Worm (Caenorhabditis elegans): ENCODE measurements around the gene F54D5.17.

The F54D5.17 gene

DNA sequence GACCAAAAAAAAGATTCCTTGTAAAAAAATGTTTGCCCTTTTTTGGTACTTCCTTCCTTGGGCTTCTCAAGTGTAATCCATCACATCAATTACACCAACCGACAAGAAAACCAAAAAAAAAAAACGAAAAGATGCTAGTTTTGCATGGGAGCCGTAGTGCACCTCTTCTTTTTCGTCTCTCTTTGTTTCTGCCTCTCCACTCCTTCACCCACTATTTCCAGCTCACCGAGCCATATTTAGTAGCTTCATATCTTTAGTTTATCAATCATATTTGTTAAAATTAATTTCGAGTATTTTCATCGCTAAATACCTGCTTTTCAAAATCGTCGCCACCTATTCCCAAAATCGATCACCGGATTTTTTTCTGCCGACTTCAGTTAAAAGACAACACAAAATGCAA is 44.3 kb downstream of the F54D5.17 start, which contains the start of gene F07A11.4:
Gene F07A11.4, plus strand, starts transcription at position 301 of the 400 bp plus-strand sequence.
- TF ChIP-seq spr-1 (tag; optimal IDR thresholded peaks at IDR 0.05) (no peak), madf-5 (GFP tag; IDR thresholded peaks at IDR 0.05) (no peak), snpc-1.2 (GFP tag; IDR thresholded peaks at IDR 0.05) (no peak)

DNA sequence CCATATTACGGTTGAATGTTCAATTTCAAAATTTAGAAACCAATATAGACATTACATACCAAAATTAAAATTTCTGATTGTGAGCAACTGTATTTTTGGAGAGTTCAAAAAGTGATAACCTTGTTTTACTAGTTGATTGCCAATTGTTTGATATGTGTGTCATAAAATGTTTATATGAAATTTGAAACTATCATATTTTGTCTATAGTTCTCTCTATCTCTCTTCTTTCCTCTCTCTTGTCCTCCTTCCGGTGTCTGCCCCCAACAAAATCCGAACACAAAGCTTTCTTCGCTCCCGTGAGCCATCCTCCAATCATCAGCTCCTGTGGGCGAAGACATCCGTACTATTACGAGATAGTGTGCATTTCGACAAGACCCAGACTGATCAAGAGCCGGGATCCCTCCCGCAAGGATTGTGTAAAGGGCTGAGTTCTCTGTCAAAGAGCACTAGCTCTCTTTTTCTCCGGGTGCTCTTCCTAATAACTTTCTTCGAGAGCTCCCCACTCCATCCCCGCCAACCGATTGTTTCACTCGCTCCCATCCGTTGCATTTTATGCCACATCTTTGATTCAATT is 46.0 kb downstream of the F54D5.17 start:
- TF ChIP-seq unc-62 (GFP tag; optimal IDR thresholded peaks at IDR 0.05 in 1 of 2) = peak in 1 of 2 experiments; percentile 57
- TF ChIP-seq unc-62 (tag; optimal IDR thresholded peaks at IDR 0.05) = no peak
- TF ChIP-seq nhr-28 (tag; optimal IDR thresholded peaks at IDR 0.05) = no peak
- TF ChIP-seq set-16 (GFP tag; IDR thresholded peaks at IDR 0.05) = 0 out of 2 replicates have a peak, but pooled peaks have one; percentile 22
- peak; percentile 34 for TF ChIP-seq hlh-11 (tag; optimal IDR thresholded peaks at IDR 0.05)
- TF ChIP-seq dve-1 (tag; optimal IDR thresholded peaks at IDR 0.05; ENCODE audit: insufficient read depth) = no peak
- TF ChIP-seq daf-16 (GFP tag; optimal IDR thresholded peaks at IDR 0.05) = no peak
- no peak for TF ChIP-seq daf-16 (tag; optimal IDR thresholded peaks at IDR 0.05)
- no peak for TF ChIP-seq T26A8.4 (GFP tag; IDR thresholded peaks at IDR 0.05)
- TF ChIP-seq nhr-111 (GFP tag; optimal IDR thresholded peaks at IDR 0.05) = no peak
- TF ChIP-seq ztf-7 (tag; optimal IDR thresholded peaks at IDR 0.05) = no peak

DNA sequence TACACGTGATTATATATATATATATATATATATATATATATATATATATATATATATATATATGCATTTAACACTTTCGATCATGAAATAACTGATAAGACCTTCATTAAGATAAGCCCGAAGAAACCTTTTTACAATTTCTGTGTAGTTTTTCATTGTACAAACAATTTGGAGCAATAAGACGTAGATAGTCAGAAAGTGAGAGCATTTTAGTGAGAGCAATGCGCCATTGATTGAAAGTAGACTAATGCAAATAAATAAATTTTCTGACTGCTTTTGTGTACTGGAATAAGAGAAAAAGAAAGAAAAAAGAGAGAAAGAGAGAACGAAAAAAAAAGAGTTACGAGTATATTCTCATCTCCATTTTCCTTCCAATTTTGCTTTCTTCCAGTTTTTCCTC is 48.2 kb downstream of the F54D5.17 start:
- TF ChIP-seq aha-1 (tag) (no peak), hlh-11 (tag; optimal IDR thresholded peaks at IDR 0.05) (peak; percentile 32), nhr-28 (tag; optimal IDR thresholded peaks at IDR 0.05) (peak; percentile 40), dmd-9 (GFP tag; IDR thresholded peaks at IDR 0.05) (no peak), unc-130 (GFP tag; optimal IDR thresholded peaks at IDR 0.05) (no peak), mxl-2 (GFP tag; conservative IDR thresholded peaks at IDR 0.05) (no peak), dmd-6 (GFP tag; IDR thresholded peaks at IDR 0.05) (peak; percentile 49), daf-16 (GFP tag; optimal IDR thresholded peaks at IDR 0.05) (no peak), daf-16 (tag; optimal IDR thresholded peaks at IDR 0.05) (peak; percentile 78), ceh-20 (GFP tag; IDR thresholded peaks at IDR 0.05) (no peak), unc-39 (tag; optimal IDR thresholded peaks at IDR 0.05) (no peak), zfp-3 (GFP tag; conservative IDR thresholded peaks at IDR 0.05) (no peak), lin-15B (tag; optimal IDR thresholded peaks at IDR 0.05) (no peak), ZK337.2 (GFP tag; IDR thresholded peaks at IDR 0.05) (no peak), jun-1 (tag; optimal IDR thresholded peaks at IDR 0.05) (no peak), fos-1 (tag; optimal IDR thresholded peaks at IDR 0.05) (no peak), pqm-1 (tag; optimal IDR thresholded peaks at IDR 0.05) (peak; percentile 85), ztf-11 (tag; optimal IDR thresholded peaks at IDR 0.05) (no peak), madf-9 (GFP tag; conservative IDR thresholded peaks at IDR 0.05) (no peak), nhr-76 (tag; optimal IDR thresholded peaks at IDR 0.05) (no peak), dve-1 (tag; optimal IDR thresholded peaks at IDR 0.05; ENCODE audit: insufficient read depth) (peak; percentile 66), pha-4 (GFP tag; IDR thresholded peaks at IDR 0.05) (no peak), pha-4 (tag; optimal IDR thresholded peaks at IDR 0.05) (no peak), mep-1 (tag; optimal IDR thresholded peaks at IDR 0.05) (peak; percentile 30), aly-2 (tag; optimal IDR thresholded peaks at IDR 0.05) (no peak), lin-1 (GFP tag; IDR thresholded peaks at IDR 0.05) (no peak), Y48G9A.11 (GFP tag; IDR thresholded peaks at IDR 0.05) (no peak)

All from whole organism, L4 larva.